Worm (Caenorhabditis elegans) whole organism, L4 larva: ENCODE results near the gene cec-7.

Source experiments
- F44E2.7 ChIP-seq: fragments of 200-800 bp; sonication (Bioruptor generic); IDR thresholded peaks from 2 replicates; pipeline ENCODE4 v2.1.2; 2022; ENCODE audit warnings: missing genetic modification characterization, missing compliant biosample characterization
- T26A8.4 ChIP-seq: fragments of 200-800 bp; sonication (Bioruptor generic); IDR thresholded peaks from 2 replicates; pipeline ENCODE4 v1.3.6; 2022; ENCODE audit warnings: missing genetic modification characterization, missing compliant biosample characterization
- Y5F2A.4 ChIP-seq: fragments of 200-800 bp; sonication (Bioruptor generic); optimal IDR thresholded peaks from 2 replicates; lab custom pipeline; 2018; ENCODE audit warnings: mild to moderate bottlenecking, missing genetic modification characterization, missing compliant biosample characterization
- ZK337.2 ChIP-seq: fragments of 200-800 bp; sonication (Bioruptor generic); IDR thresholded peaks from 2 replicates; pipeline ENCODE4 v1.3.6; 2022; ENCODE audit warnings: missing genetic modification reagents, missing genetic modification characterization, missing compliant biosample characterization
- ceh-20 ChIP-seq: fragments of 200-800 bp; sonication (Bioruptor generic); IDR thresholded peaks from 2 replicates; pipeline ENCODE4 v1.3.6; 2022; ENCODE audit warnings: missing genetic modification reagents, missing genetic modification characterization, missing compliant biosample characterization
- ceh-28 ChIP-seq: fragments of 150-350 bp; optimal IDR thresholded peaks from 2 replicates; lab custom pipeline; 2014; ENCODE audit warnings: missing biosample characterization, missing genetic modification reagents, missing genetic modification characterization
- ces-1 ChIP-seq: fragments of 150-350 bp; sonication (generic microtip); optimal IDR thresholded peaks from 4 replicates; lab custom pipeline; 2014; ENCODE audit warnings: missing biosample characterization, missing genetic modification reagents, missing genetic modification characterization
- cey-2 ChIP-seq: sonication (generic microtip); optimal IDR thresholded peaks from 3 replicates; lab custom pipeline; 2017; ENCODE audit warnings: missing genetic modification characterization, mild to moderate bottlenecking, missing compliant biosample characterization, antibody characterized with exemption, borderline replicate concordance; ENCODE audit not compliant: insufficient read depth
- daf-12 ChIP-seq: fragments of 150-350 bp; optimal IDR thresholded peaks from 2 replicates; lab custom pipeline; 2014; ENCODE audit warnings: missing biosample characterization, missing genetic modification reagents, missing genetic modification characterization
- daf-16 ChIP-seq, 3 experiments: sonication (generic microtip); optimal IDR thresholded peaks; 2 replicates each; lab custom pipeline; 2016 to 2017; ENCODE audit warnings: missing genetic modification characterization in 3 of 3, missing genetic modification reagents in 3 of 3, mild to moderate bottlenecking in 2 of 3, missing compliant biosample characterization in 2 of 3, missing biosample characterization in 1 of 3, moderate library complexity in 1 of 3
- daf-19 ChIP-seq: fragments of 200-800 bp; sonication (Bioruptor generic); conservative IDR thresholded peaks from 2 replicates; pipeline ENCODE4 v1.3.6; 2022; ENCODE audit warnings: missing genetic modification characterization, missing compliant biosample characterization
- dpl-1 ChIP-seq: fragments of 150-350 bp; optimal IDR thresholded peaks from 2 replicates; lab custom pipeline; 2014; ENCODE audit warnings: missing biosample characterization, missing genetic modification reagents, missing genetic modification characterization
- dve-1 ChIP-seq: sonication (generic microtip); optimal IDR thresholded peaks from 2 replicates; lab custom pipeline; 2017; ENCODE audit warnings: antibody characterized with exemption, mild to moderate bottlenecking, missing genetic modification characterization, missing compliant biosample characterization; ENCODE audit not compliant: insufficient read depth
- egl-27 ChIP-seq: sonication (generic microtip); optimal IDR thresholded peaks from 3 replicates; lab custom pipeline; 2017; ENCODE audit warnings: missing biosample characterization, missing genetic modification reagents, missing genetic modification characterization
- egl-43 ChIP-seq: fragments of 200-800 bp; sonication (Bioruptor generic); IDR thresholded peaks from 2 replicates; pipeline ENCODE4 v1.3.6; 2022; ENCODE audit warnings: missing genetic modification reagents, missing genetic modification characterization, missing compliant biosample characterization
- hlh-30 ChIP-seq: sonication (generic microtip); optimal IDR thresholded peaks from 2 replicates; lab custom pipeline; 2017; ENCODE audit warnings: antibody characterized with exemption, mild to moderate bottlenecking, missing genetic modification characterization, missing compliant biosample characterization; ENCODE audit not compliant: insufficient read depth
- jun-1 ChIP-seq: fragments of 150-350 bp; optimal IDR thresholded peaks from 2 replicates; lab custom pipeline; 2014; ENCODE audit warnings: missing biosample characterization, missing genetic modification reagents, missing genetic modification characterization
- lin-15B ChIP-seq: fragments of 150-350 bp; sonication (generic microtip); optimal IDR thresholded peaks from 3 replicates; lab custom pipeline; 2014; ENCODE audit warnings: missing biosample characterization, missing genetic modification characterization
- lir-3 ChIP-seq: sonication (generic microtip); optimal IDR thresholded peaks from 2 replicates; lab custom pipeline; 2016; ENCODE audit warnings: mild to moderate bottlenecking, missing genetic modification characterization, missing compliant biosample characterization
- lsy-2 ChIP-seq, 2 experiments: fragments of 150-350 bp in 1 of 2; sonication (generic microtip) in 1 of 2; optimal IDR thresholded peaks; 2 replicates each; lab custom pipeline; 2014 to 2017; ENCODE audit warnings: missing biosample characterization in 2 of 2, missing genetic modification characterization in 2 of 2
- mep-1 ChIP-seq: fragments of 150-350 bp; sonication (generic microtip); optimal IDR thresholded peaks from 3 replicates; lab custom pipeline; 2014; ENCODE audit warnings: missing biosample characterization, missing genetic modification characterization
- mes-2 ChIP-seq: sonication (generic microtip); optimal IDR thresholded peaks from 2 replicates; lab custom pipeline; 2016; ENCODE audit warnings: missing genotype, mild to moderate bottlenecking, missing genetic modification characterization, missing compliant biosample characterization; ENCODE audit not compliant: poor library complexity, severe bottlenecking
- nhr-102 ChIP-seq: sonication (generic microtip); optimal IDR thresholded peaks from 2 replicates; lab custom pipeline; 2016; ENCODE audit warnings: mild to moderate bottlenecking, missing genetic modification characterization, moderate library complexity, missing compliant biosample characterization
- nhr-41 ChIP-seq: fragments of 200-800 bp; sonication (Bioruptor generic); IDR thresholded peaks from 2 replicates; pipeline ENCODE4 v1.3.6; 2022; ENCODE audit warnings: missing genetic modification reagents, missing genetic modification characterization, missing compliant biosample characterization
- php-3 ChIP-seq: fragments of 200-800 bp; sonication (Bioruptor generic); IDR thresholded peaks from 2 replicates; pipeline ENCODE4 v1.3.6; 2022; ENCODE audit warnings: missing genetic modification reagents, missing genetic modification characterization, missing compliant biosample characterization
- pqm-1 ChIP-seq: sonication (generic microtip); optimal IDR thresholded peaks from 2 replicates; lab custom pipeline; 2017; ENCODE audit warnings: missing biosample characterization, missing genetic modification characterization
- rbr-2 ChIP-seq: sonication (generic microtip); optimal IDR thresholded peaks from 2 replicates; lab custom pipeline; 2016; ENCODE audit warnings: missing genotype, missing genetic modification characterization, missing compliant biosample characterization
- set-16 ChIP-seq: fragments of 200-800 bp; sonication (Bioruptor generic); IDR thresholded peaks from 2 replicates; pipeline ENCODE4 v1.3.6; 2022; ENCODE audit warnings: missing genetic modification reagents, missing genetic modification characterization, missing compliant biosample characterization
- skn-1 ChIP-seq: fragments of 150-350 bp; optimal IDR thresholded peaks from 2 replicates; lab custom pipeline; 2014; ENCODE audit warnings: missing biosample characterization, missing genetic modification characterization
- tag-97 ChIP-seq: fragments of 200-800 bp; sonication (Bioruptor generic); IDR thresholded peaks from 2 replicates; pipeline ENCODE4 v1.3.6; 2022; ENCODE audit warnings: missing genetic modification characterization, missing compliant biosample characterization
- unc-39 ChIP-seq: sonication (generic microtip); optimal IDR thresholded peaks from 2 replicates; lab custom pipeline; 2017; ENCODE audit warnings: missing biosample characterization, missing genetic modification characterization
- unc-62 ChIP-seq, 3 experiments: fragments of 150-350 bp in 1 of 3; sonication (generic microtip); optimal IDR thresholded peaks in 2 of 3; peaks in 1 of 3; 1 replicate in 1 of 3; 2 replicates in 2 of 3; lab custom pipeline; 2014 to 2017; ENCODE audit warnings: missing biosample characterization in 3 of 3, missing genetic modification characterization in 3 of 3, missing genetic modification reagents in 3 of 3, missing genotype in 1 of 3
- zag-1 ChIP-seq: fragments of 150-350 bp; optimal IDR thresholded peaks from 2 replicates; lab custom pipeline; 2014; ENCODE audit warnings: missing biosample characterization, missing genetic modification characterization
- zip-2 ChIP-seq: fragments of 150-350 bp; optimal IDR thresholded peaks from 2 replicates; lab custom pipeline; 2014; ENCODE audit warnings: missing biosample characterization, missing genetic modification characterization
- ztf-11 ChIP-seq: fragments of 150-350 bp; optimal IDR thresholded peaks from 2 replicates; lab custom pipeline; 2014; ENCODE audit warnings: missing biosample characterization, missing genetic modification characterization

The cec-7 gene

DNA sequence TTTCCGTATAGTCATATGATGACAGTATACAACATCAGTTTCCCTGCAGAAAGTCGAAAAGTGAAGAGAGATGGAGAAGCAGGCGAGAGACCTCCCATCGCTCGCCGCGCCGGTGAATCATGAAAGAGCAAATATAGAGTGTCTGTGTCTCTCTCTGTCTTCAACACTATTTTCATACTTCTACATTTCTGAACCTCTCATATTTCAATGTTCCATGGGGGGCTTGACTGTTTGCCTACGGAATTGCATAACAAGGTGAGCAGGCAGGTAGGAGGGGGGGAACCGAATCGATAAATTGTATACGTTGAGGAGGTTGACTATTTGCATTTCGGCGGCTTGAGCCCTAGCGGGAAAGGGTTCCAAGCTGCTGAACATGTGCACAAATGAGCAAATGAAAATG is 42.5 kb upstream of the cec-7 start (continued):
- TF ChIP-seq hlh-30 (peak; percentile 52), lsy-2 (tag; optimal IDR thresholded peaks at IDR 0.05; lab: Kevin White, UChicago) (peak in 1 of 2 experiments; percentile 43), T26A8.4 (GFP tag; lab: Robert Waterston, UW) (peak; percentile 53; the same call in 1 of the 2 replicates), ceh-28 (peak; percentile 11), tag-97 (no peak), daf-12 (tag; lab: Kevin White, UChicago) (no peak)

ce11 chrIII:12918575-12918974 is 41.2 kb upstream of the cec-7 start, which contains the start of gene Y37D8A.16:
Gene Y37D8A.16 (minus strand): TSS chrIII:12918675.
- no peak for TF ChIP-seq jun-1 (tag; lab: Kevin White, UChicago)
- no peak for TF ChIP-seq ztf-11
- no peak for TF ChIP-seq egl-43 (GFP tag; lab: Robert Waterston, UW)
- TF ChIP-seq F44E2.7 (GFP tag; lab: Robert Waterston, UW): no peak
- no peak for TF ChIP-seq lsy-2 (tag; optimal IDR thresholded peaks at IDR 0.05; lab: Kevin White, UChicago)
- no peak for TF ChIP-seq daf-19 (GFP tag; lab: Robert Waterston, UW)
- no peak for TF ChIP-seq rbr-2 (tag; lab: Kevin White, UChicago)
- TF ChIP-seq skn-1 (tag; lab: Kevin White, UChicago): no peak
- no peak for TF ChIP-seq Y5F2A.4 (GFP tag; lab: Kevin White, UChicago)

DNA sequence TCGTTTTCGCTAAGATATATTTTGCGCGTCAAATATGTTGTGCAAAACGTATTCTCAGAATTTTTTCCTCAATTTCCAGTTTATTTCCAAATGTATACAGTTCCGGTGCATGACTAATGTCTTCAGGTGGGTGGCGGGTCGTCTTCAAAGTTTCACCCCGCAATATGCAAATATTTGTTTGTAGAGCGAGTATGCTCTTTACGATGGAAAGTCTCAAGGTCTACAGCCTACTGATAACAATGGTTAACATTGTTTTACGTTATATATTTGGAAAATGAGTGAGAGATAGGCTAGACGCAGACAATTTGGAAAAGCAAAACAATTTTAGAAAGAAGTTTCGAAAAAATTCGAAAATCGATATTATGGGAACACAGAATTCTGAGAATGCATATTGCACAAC is 40.5 kb upstream of the cec-7 start:
- peak; percentile 32 for TF ChIP-seq mes-2 (tag; lab: Kevin White, UChicago)
- peak; percentile 30 for TF ChIP-seq pqm-1
- peak in 1 of 2 experiments; percentile 19 for TF ChIP-seq lsy-2 (tag; optimal IDR thresholded peaks at IDR 0.05; lab: Kevin White, UChicago)
- peak; percentile 40 for TF ChIP-seq mep-1 (tag; lab: Kevin White, UChicago)
- TF ChIP-seq ZK337.2 (GFP tag; lab: Robert Waterston, UW): no peak
- no peak for TF ChIP-seq php-3
- TF ChIP-seq daf-16 (GFP tag; optimal IDR thresholded peaks at IDR 0.05; lab: Kevin White, UChicago): no peak
- peak; percentile 62 for TF ChIP-seq daf-16 (tag; optimal IDR thresholded peaks at IDR 0.05; lab: Kevin White, UChicago)
- TF ChIP-seq skn-1 (tag; lab: Kevin White, UChicago): no peak
- TF ChIP-seq dve-1: peak; percentile 42

- TF ChIP-seq unc-39 (tag; lab: Kevin White, UChicago) (no peak), dpl-1 (GFP tag; lab: Kevin White, UChicago) (no peak), egl-27 (tag; lab: Kevin White, UChicago) (no peak), ces-1 (GFP tag; lab: Kevin White, UChicago) (peak; percentile 18), zip-2 (tag; lab: Kevin White, UChicago) (no peak), nhr-41 (GFP tag; lab: Robert Waterston, UW) (no peak)
Measured at ce11 chrIII:12916459-12916858, 39.1 kb upstream of the cec-7 start.

ce11 chrIII:12910365-12910764 is 33.0 kb upstream of the cec-7 start, which contains the start of gene flp-14:
Gene flp-14 (plus strand): TSS chrIII:12910510.
- TF ChIP-seq nhr-102 (tag; lab: Kevin White, UChicago) (no peak), set-16 (GFP tag; lab: Robert Waterston, UW) (peak; percentile 92), unc-62 (GFP tag; optimal IDR thresholded peaks at IDR 0.05 in 1 of 2; lab: Kevin White, UChicago) (peak in 1 of 2 experiments; percentile 61), unc-62 (tag; optimal IDR thresholded peaks at IDR 0.05; lab: Kevin White, UChicago) (no peak), lin-15B (no peak)
- TF ChIP-seq, all 104 proteins: peak for 2

- TF ChIP-seq ceh-20 (no peak), set-16 (GFP tag; lab: Robert Waterston, UW) (no peak), lir-3 (no peak), cey-2 (tag; lab: Kevin White, UChicago) (no peak), zag-1 (no peak), hlh-30 (no peak)
Measured at ce11 chrIII:12907218-12907617, 29.8 kb upstream of the cec-7 start.
